Worm (Caenorhabditis elegans): ENCODE measurements around the gene Y37D8A.3.

Gene Y37D8A.3

DNA sequence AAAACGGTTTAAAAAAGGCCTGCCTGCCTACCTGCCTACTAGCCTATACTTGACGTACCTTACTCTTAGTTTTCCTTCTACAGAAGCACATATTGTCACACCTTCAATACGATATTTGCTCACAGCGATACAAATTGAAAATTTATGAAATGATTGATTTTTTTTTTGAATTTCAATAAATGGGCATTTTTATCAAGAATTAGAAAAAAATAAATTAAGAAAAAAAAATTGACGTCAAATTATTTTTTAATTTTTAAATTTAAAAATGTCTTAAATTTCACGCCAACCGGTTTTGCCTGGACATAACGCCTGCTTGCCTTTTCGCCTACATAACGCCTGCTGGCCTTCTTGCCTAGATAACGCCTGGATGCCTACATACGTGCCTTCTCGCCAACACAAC lies 22.5 kb upstream of the Y37D8A.3 start, which contains the start of gene BE10.5:
TSS of gene BE10.5 (minus strand) at position 101 of the 400 bp plus-strand sequence.
- TF ChIP-seq ztf-23 (GFP tag; IDR thresholded peaks at IDR 0.05) (no peak), cog-1 (tag; optimal IDR thresholded peaks at IDR 0.05) (no peak), med-1 (GFP tag; optimal IDR thresholded peaks at IDR 0.05; ENCODE audit: insufficient read depth) (no peak)

- TF ChIP-seq T22C8.4 (GFP tag; IDR thresholded peaks at IDR 0.05) = no peak
- no peak for TF ChIP-seq med-1 (GFP tag; optimal IDR thresholded peaks at IDR 0.05; ENCODE audit: insufficient read depth)
- TF ChIP-seq tab-1 (GFP tag; IDR thresholded peaks at IDR 0.05) = no peak
- TF ChIP-seq flt-1 (GFP tag; IDR thresholded peaks at IDR 0.05) = no peak
- TF ChIP-seq klf-2 (GFP tag; conservative IDR thresholded peaks at IDR 0.05) = no peak
- TF ChIP-seq ztf-23 (GFP tag; IDR thresholded peaks at IDR 0.05) = no peak
- no peak for TF ChIP-seq cog-1 (tag; optimal IDR thresholded peaks at IDR 0.05)
Observed at ce11 chrIII:12807726-12808125, 21.4 kb upstream of the Y37D8A.3 start, which contains the start of gene BE10.3. BE10.3 (plus strand) TSS chrIII:12808026.

- TF ChIP-seq cog-1 (tag; optimal IDR thresholded peaks at IDR 0.05) = no peak
Observed at ce11 chrIII:12813193-12813592, 16.0 kb upstream of the Y37D8A.3 start, which contains the start of gene BE10.4. BE10.4 (plus strand) TSS chrIII:12813493.

- TF ChIP-seq T22C8.4 (GFP tag; IDR thresholded peaks at IDR 0.05) = peak; percentile 40; the same call in 1 of the 2 replicates
- no peak for TF ChIP-seq tab-1 (GFP tag; IDR thresholded peaks at IDR 0.05)
Observed at ce11 chrIII:12818050-12818738, 11.0 kb upstream of the Y37D8A.3 start, which contains the start of gene arx-5. arx-5 (minus strand) TSS chrIII:12818100.

DNA sequence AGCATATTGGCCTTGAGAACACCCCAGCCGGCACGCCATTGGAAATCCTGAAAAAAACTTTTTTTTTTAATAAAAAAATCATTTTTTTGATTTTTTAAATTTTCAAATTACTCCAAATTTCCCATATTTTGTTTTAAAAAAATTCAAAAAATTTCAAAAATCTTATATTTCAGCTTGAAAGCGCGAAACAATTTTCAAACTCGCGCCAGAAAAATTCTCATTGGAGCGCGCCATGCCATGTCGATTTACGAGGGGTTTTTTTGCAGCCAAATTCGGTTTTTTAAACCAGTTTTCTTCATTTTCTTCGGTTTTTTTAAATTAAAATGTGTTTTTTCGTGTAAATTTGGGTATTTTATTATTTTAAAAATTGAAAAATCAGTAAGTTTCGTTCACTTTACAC lies 10.0 kb upstream of the Y37D8A.3 start:
- TF ChIP-seq flt-1 (GFP tag; IDR thresholded peaks at IDR 0.05) (no peak), T22C8.4 (GFP tag; IDR thresholded peaks at IDR 0.05) (no peak), ztf-29 (GFP tag; IDR thresholded peaks at IDR 0.05) (no peak), ztf-23 (GFP tag; IDR thresholded peaks at IDR 0.05) (no peak), cog-1 (tag; optimal IDR thresholded peaks at IDR 0.05) (no peak), tab-1 (GFP tag; IDR thresholded peaks at IDR 0.05) (no peak), med-1 (GFP tag; optimal IDR thresholded peaks at IDR 0.05; ENCODE audit: insufficient read depth) (no peak), ref-1 (GFP tag; conservative IDR thresholded peaks at IDR 0.05) (no peak), klf-2 (GFP tag; conservative IDR thresholded peaks at IDR 0.05) (no peak)

ce11 chrIII:12819909-12820308 lies 9.3 kb upstream of the Y37D8A.3 start, which contains the start of the genes Y37D8A.2 and Y37D8A.25:
Y37D8A.2 (plus strand) TSS chrIII:12820193.
Y37D8A.25 (minus strand) TSS chrIII:12820253.
- TF ChIP-seq ztf-23 (GFP tag; IDR thresholded peaks at IDR 0.05) (no peak), ref-1 (GFP tag; conservative IDR thresholded peaks at IDR 0.05) (no peak), ztf-29 (GFP tag; IDR thresholded peaks at IDR 0.05) (no peak), T22C8.4 (GFP tag; IDR thresholded peaks at IDR 0.05) (no peak), tab-1 (GFP tag; IDR thresholded peaks at IDR 0.05) (no peak), flt-1 (GFP tag; IDR thresholded peaks at IDR 0.05) (no peak), klf-2 (GFP tag; conservative IDR thresholded peaks at IDR 0.05) (no peak), cog-1 (tag; optimal IDR thresholded peaks at IDR 0.05) (no peak), med-1 (GFP tag; optimal IDR thresholded peaks at IDR 0.05; ENCODE audit: insufficient read depth) (no peak)

- TF ChIP-seq cog-1 (tag; optimal IDR thresholded peaks at IDR 0.05) (no peak), ref-1 (GFP tag; conservative IDR thresholded peaks at IDR 0.05) (no peak), med-1 (GFP tag; optimal IDR thresholded peaks at IDR 0.05; ENCODE audit: insufficient read depth) (no peak), flt-1 (GFP tag; IDR thresholded peaks at IDR 0.05) (no peak), tab-1 (GFP tag; IDR thresholded peaks at IDR 0.05) (no peak), ztf-29 (GFP tag; IDR thresholded peaks at IDR 0.05) (no peak), ztf-23 (GFP tag; IDR thresholded peaks at IDR 0.05) (no peak), klf-2 (GFP tag; conservative IDR thresholded peaks at IDR 0.05) (no peak), T22C8.4 (GFP tag; IDR thresholded peaks at IDR 0.05) (no peak)
Observed at ce11 chrIII:12821331-12821730, 7.8 kb upstream of the Y37D8A.3 start.

DNA sequence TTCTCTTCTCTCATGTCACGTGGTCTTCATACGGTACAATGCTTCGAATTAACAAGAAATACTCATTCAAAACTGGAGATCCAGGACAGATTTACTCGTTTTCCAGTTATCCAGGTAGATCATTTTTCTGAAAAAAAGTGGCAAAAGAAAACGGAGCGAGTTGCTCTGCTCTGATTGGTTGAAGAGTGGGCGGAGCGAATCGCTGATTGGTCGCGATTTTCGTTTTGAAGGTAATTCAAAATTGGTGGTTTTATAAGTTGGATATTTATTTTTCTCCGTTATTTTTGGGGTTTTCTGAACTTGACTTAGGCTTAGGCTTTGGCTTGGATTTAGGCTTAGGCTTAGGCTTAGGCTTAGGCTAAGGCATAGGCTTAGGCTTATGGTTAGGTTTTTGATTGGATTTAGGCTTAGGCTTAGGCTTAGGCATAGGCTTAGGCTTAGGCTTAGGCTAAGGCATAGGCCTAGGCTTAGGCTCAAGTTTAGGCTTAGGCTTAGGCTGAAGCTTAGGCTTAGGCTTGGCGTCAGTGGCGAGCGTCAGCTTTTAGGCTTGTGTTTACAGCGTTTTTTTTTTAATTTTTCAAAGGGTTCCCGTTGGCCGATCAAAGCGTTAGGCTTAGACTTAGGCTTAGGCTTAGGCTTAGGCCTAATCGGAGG lies 6.4 kb upstream of the Y37D8A.3 start:
- no peak for TF ChIP-seq T22C8.4 (GFP tag; IDR thresholded peaks at IDR 0.05)
- TF ChIP-seq ztf-29 (GFP tag; IDR thresholded peaks at IDR 0.05) = peak; percentile 32; the same call in 1 of the 2 replicates
- no peak for TF ChIP-seq med-1 (GFP tag; optimal IDR thresholded peaks at IDR 0.05; ENCODE audit: insufficient read depth)
- no peak; the same call in 1 of the 2 replicates for TF ChIP-seq tab-1 (GFP tag; IDR thresholded peaks at IDR 0.05)

ce11 chrIII:12831696-12832095 lies 2.5 kb downstream of the Y37D8A.3 start:
- TF ChIP-seq flt-1 (GFP tag; IDR thresholded peaks at IDR 0.05) (no peak), cog-1 (tag; optimal IDR thresholded peaks at IDR 0.05) (no peak), tab-1 (GFP tag; IDR thresholded peaks at IDR 0.05) (no peak), ztf-29 (GFP tag; IDR thresholded peaks at IDR 0.05) (no peak)

DNA sequence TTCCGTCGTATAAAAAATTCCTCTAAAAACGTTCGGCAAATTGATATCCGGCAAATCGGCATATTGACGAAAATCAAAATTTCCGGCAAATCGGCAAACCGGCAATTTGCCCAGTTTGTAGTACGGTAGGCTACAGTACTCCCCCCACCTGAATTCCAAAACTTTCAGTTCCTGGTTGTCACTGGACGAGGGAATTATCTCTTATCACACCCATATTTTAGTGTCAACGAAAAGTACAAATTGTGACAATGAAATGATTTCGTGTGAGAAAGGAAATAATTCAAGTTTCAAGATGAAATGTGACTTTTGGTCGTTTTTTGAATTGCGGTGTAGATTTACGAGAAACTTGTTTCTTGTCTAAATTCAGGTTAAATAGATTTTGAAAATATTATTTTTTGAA lies 3.9 kb downstream of the Y37D8A.3 start:
- TF ChIP-seq flt-1 (GFP tag; IDR thresholded peaks at IDR 0.05) (no peak), ztf-29 (GFP tag; IDR thresholded peaks at IDR 0.05) (no peak), ztf-23 (GFP tag; IDR thresholded peaks at IDR 0.05) (no peak), med-1 (GFP tag; optimal IDR thresholded peaks at IDR 0.05; ENCODE audit: insufficient read depth) (no peak), tab-1 (GFP tag; IDR thresholded peaks at IDR 0.05) (no peak), T22C8.4 (GFP tag; IDR thresholded peaks at IDR 0.05) (no peak), cog-1 (tag; optimal IDR thresholded peaks at IDR 0.05) (no peak), ref-1 (GFP tag; conservative IDR thresholded peaks at IDR 0.05) (no peak), klf-2 (GFP tag; conservative IDR thresholded peaks at IDR 0.05) (no peak)

Data from whole organism, midembryonic.